Worm (Caenorhabditis elegans): ENCODE data around the gene nhr-9.

Gene nhr-9

DNA sequence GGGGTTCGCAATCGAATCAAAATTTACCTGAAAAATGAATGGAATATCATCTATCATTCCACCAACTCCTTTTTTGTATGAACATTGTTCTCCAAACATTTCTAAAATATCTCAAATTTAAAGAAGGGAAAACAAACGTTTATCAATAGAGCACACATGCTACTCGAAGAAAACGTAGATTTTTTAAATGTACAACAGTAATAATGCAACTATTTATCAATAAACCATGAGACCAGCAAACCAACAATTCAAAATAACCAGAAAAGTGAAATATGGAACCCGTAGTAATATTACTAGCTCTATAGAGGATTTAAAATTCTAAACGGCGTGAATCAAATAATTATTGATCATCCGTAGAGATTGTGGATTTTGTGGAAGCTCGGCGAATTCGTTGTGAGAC is 16.5 kb upstream of the nhr-9 start, which contains the start of gene ZK418.6:
Gene ZK418.6, minus strand, starts transcription at position 101 of the 400 bp plus-strand sequence.
- no peak for TF ChIP-seq dao-5 (tag; optimal IDR thresholded peaks at IDR 0.05)
- TF ChIP-seq W03F9.2 (tag; optimal IDR thresholded peaks at IDR 0.05): no peak
- TF ChIP-seq him-1 (tag; optimal IDR thresholded peaks at IDR 0.05): no peak

DNA sequence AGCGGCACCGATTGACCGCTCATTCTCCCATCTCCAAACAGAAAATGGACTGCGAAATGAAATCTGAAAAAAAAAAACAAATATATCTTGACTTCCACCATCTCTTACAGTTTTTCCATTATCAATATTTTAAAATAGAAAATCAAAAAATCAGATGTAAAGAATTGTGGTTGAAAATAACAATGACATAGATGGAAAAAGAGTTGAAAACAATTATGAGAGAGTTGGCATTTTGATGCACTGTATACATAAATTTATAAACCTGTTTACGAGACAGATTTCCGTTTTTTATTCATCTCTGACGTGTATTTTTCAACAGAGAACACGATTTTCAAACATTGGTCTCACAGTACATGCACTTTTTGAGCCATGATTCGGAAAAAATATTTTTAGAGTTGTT is 14.6 kb upstream of the nhr-9 start, which contains the start of gene ZK418.7:
Gene ZK418.7, minus strand, starts transcription at position 101 of the 400 bp plus-strand sequence.
- TF ChIP-seq dao-5 (tag; optimal IDR thresholded peaks at IDR 0.05): no peak
- TF ChIP-seq him-1 (tag; optimal IDR thresholded peaks at IDR 0.05): no peak
- TF ChIP-seq W03F9.2 (tag; optimal IDR thresholded peaks at IDR 0.05): no peak

DNA sequence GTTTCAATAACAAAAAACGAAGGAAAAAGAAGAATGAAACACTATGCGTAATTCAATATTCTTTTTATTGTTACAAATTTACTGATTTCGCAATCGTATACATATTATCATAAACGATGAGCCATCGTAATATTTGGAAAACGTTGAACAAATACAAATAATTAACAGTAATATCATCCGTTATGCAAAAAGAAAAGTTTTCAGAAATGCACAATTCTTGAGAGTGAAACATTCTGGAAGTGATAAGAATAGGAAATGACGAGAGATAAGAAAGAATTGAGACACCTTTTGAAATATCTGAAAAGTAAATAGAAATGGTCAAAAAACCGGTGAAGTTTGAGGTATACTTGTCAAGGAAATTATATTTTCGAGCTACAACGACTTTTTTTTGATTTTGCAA is 13.8 kb upstream of the nhr-9 start:
- no peak for TF ChIP-seq W03F9.2 (tag; optimal IDR thresholded peaks at IDR 0.05)
- no peak for TF ChIP-seq dao-5 (tag; optimal IDR thresholded peaks at IDR 0.05)
- no peak for TF ChIP-seq him-1 (tag; optimal IDR thresholded peaks at IDR 0.05)

DNA sequence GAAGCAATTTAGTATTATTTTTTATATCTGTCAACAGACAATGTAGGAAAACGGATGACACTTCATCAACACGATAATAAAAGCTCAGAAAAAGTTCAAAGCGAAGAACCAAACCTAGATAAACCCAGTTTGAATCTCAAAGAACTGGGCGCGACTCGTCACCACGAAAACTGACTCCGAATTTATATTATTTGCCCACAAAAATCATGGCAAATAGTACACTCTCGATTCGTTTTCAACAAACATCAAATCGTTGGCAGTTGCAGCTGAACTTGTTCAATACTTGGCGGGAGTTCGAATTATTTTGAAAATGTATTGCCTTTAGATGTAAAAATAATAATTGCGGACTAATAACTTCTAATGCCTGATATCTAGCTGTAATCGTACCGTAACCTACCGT is 12.2 kb upstream of the nhr-9 start:
- TF ChIP-seq W03F9.2 (tag; optimal IDR thresholded peaks at IDR 0.05): no peak

DNA sequence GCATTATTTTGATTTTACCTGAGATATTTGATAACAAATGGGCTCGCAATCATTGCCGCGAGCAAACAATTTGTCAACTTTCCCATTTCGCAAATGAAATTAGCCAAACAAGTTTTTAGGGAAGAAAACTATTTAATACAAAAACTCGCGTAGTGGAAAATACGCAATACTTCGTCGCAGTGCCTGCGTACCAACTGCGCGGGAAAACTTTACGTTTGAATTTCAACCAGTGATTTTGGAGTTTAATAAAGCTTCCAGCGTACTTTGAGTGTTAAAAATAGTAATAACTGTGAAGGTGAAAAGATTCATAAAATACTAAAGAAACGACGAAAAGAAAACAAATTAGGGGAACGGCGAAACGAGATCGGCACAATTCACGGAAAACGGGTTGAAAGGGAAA is 10.4 kb upstream of the nhr-9 start, which contains the start of gene tofu-7:
Gene tofu-7, minus strand, starts transcription at position 111 of the 400 bp plus-strand sequence.
- TF ChIP-seq him-1 (tag; optimal IDR thresholded peaks at IDR 0.05): no peak
- no peak for TF ChIP-seq dao-5 (tag; optimal IDR thresholded peaks at IDR 0.05)
- TF ChIP-seq W03F9.2 (tag; optimal IDR thresholded peaks at IDR 0.05): no peak

DNA sequence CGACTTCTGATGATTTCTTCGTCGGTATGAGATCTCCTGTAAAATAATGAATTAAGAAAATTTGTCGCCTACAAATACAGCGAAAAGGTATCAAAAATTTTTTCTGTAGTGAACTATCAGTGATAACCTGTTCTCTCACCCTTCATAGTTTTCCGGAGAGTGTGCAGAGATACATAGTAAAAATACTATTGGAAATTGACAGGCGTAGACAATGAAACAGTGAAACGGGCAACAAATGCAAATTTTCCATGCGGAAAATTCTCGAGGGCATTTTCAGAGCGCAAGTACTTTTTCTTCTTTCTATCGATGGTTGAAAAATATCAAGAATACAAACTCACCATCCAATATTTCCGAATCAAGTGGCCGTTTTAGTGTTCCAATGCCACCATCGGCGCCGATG is 8.1 kb upstream of the nhr-9 start:
- TF ChIP-seq him-1 (tag; optimal IDR thresholded peaks at IDR 0.05) (no peak), dao-5 (tag; optimal IDR thresholded peaks at IDR 0.05) (no peak), W03F9.2 (tag; optimal IDR thresholded peaks at IDR 0.05) (no peak)

DNA sequence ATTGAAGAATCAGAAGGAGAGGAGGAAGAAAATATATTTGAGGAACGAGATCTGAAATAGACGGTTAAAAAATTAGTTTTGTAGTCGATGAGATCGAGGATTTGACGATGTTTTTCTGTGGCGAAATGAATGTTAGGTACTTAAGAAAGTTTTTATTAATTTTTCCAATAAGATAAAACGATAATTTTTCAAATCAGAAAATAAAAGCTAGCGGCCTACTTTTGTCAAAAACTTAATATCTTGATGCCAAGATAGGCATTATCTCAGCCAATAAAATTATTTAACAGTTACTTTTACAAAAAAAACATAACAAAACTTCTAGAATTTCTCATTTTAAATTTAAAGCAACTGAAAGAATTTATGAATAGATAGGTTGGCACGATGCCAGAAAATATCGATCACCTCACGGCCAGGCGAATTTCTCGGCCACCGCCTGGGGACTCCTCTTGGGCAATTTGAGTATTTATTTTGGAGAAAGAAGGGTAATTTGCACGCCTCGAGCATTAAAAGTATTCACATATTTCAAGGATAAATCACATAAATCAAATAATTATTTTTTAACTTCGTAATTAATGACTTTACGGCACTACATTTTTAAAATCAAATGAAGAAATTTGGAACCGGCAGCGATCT is 7.5 kb upstream of the nhr-9 start, which contains the start of gene fubl-2:
Gene fubl-2, minus strand, starts transcription at position 51 of the 633 bp plus-strand sequence.
- TF ChIP-seq W03F9.2 (tag; optimal IDR thresholded peaks at IDR 0.05) (peak; percentile 81), him-1 (tag; optimal IDR thresholded peaks at IDR 0.05) (no peak), dao-5 (tag; optimal IDR thresholded peaks at IDR 0.05) (no peak)

DNA sequence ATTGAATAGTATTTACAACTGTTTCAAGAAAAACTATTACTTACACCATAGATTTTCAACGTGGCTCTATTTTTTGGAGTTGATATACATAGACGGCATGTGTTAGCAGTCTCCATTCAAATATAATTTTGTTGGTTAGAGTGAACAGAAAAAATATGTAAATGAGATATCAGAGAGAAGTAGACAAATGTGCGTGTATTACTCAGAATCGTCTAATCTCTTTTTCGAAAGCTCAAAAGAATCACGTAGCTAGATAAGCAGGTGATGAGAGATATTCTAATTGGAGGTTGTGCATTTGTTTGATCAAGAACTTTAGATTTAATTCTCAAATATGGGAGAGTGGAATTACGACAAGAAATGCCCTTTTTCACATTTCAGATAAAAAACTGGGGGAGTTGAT is 4.7 kb upstream of the nhr-9 start, which contains the start of gene ZK418.10:
Gene ZK418.10, minus strand, starts transcription at position 148 of the 400 bp plus-strand sequence.
- TF ChIP-seq dao-5 (tag; optimal IDR thresholded peaks at IDR 0.05) (no peak), him-1 (tag; optimal IDR thresholded peaks at IDR 0.05) (no peak), W03F9.2 (tag; optimal IDR thresholded peaks at IDR 0.05) (no peak)

DNA sequence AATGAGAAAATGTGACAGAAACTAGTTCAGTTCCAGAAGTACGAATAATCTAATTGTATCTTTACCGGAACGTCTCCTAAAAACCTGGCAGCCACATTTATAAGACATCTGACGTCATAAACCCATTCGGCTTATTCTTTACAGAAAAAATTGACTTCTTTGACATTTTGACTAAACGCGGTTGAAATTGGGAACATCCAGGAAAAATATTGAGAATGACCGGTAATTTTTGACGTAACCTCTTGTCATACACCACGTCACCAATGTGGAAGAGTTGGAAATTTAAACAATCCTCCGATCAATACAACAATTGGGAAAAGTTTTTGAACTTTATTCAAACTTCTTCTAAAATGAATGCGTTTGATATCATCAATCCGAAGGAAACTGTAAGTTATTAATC is 4.2 kb upstream of the nhr-9 start, which contains the start of gene ZK418.2:
Gene ZK418.2, plus strand, starts transcription at position 301 of the 400 bp plus-strand sequence.
- TF ChIP-seq him-1 (tag; optimal IDR thresholded peaks at IDR 0.05): no peak
- TF ChIP-seq dao-5 (tag; optimal IDR thresholded peaks at IDR 0.05): no peak
- no peak for TF ChIP-seq W03F9.2 (tag; optimal IDR thresholded peaks at IDR 0.05)

DNA sequence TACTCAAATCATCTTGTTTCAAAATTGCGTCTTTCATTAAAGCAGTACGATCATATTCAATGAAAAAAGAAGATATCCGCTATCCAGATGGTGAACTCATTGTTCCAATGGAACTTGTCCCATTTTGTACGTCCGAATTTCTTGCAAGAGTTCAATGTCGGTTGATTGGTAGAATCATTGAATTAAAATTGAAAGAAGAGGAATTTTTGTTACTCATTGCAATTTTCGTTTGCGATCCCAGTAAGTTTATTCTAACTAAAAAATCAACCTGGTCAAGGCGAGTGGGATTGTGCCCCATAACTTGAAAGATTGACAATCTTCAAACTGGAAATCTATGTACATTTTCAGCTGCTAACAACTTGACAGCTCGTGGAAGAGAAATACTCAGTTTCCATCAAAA is 1.2 kb downstream of the nhr-9 start:
- no peak for TF ChIP-seq dao-5 (tag; optimal IDR thresholded peaks at IDR 0.05)

DNA sequence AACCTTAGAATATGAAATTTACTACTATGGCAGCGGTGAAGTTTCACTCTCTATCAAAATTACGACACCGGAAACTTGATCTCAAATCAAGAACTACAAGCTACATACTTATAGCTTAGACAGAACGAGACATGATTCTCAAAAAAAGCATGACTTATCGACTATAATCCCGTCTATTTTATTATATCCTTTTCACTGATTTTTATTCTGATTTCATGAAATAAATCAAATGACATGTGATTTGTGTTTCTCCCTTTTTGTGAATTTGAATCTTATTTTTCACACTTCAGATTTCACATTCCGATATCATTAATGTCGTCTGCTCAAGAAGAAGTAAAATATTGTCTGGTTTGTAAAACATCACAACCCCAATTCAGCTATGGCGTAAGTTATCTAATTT is 4.7 kb downstream of the nhr-9 start, which contains the start of gene ZK418.11:
Gene ZK418.11, plus strand, starts transcription at position 289 of the 400 bp plus-strand sequence.
- no peak for TF ChIP-seq him-1 (tag; optimal IDR thresholded peaks at IDR 0.05)
- TF ChIP-seq W03F9.2 (tag; optimal IDR thresholded peaks at IDR 0.05): no peak
- TF ChIP-seq dao-5 (tag; optimal IDR thresholded peaks at IDR 0.05): no peak

DNA sequence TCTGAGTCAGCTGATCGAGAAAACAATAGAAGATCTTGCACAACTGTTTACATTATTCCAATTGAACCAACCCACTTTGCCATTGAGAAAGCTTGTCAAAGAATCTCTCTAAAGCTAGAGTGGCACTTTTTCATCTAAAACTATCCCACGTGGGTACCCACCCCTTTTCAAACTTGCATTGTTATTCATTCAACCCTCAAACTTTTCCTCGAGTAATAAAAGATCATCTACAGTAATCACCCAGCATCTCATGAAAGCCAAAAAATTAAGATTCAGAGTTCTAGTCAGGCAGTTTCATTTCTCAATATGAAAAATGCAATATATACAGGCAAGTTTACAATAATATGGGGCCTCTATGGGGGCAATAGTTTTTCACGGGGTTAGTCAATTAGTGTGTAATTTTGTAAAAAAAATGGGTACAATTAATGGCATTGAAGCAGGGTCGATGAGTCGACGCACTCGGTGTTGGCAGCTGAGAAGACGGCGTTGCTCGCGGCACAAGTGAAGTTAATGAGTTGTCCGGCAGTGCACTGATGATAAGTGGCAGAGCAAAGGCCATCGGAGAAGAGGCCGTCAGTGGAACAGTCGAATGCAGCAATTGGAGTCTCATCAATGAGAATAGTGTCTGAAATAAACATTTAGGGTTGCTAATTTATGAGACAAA is 6.7 kb downstream of the nhr-9 start:
- peak; percentile 21 for TF ChIP-seq W03F9.2 (tag; optimal IDR thresholded peaks at IDR 0.05)
- no peak for TF ChIP-seq dao-5 (tag; optimal IDR thresholded peaks at IDR 0.05)

DNA sequence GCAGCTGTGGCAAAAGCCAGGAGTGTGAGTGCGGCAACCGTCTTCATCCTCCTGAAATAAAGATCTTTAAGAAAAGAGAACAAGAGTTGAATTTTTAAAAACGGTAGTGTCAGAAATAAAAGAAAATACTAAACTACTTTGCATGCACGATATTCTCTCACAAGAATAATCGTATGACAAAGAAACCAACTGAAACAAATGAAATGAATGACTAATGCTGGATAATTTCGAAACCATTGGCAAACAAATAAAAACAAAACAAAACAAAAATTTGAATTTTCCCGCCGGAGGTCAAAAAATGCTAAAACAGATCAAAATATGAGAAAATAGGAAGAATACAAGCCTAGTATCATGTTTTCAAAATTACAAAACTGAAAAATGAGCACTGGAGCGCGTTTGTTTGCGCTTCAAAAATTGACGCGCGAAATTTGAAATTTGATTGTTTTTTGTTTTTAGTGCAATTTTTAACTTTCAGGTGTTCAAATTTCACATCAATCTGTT is 8.7 kb downstream of the nhr-9 start, which contains the start of gene cpg-2:
Gene cpg-2, minus strand, starts transcription at position 51 of the 501 bp plus-strand sequence.
- no peak for TF ChIP-seq W03F9.2 (tag; optimal IDR thresholded peaks at IDR 0.05)

DNA sequence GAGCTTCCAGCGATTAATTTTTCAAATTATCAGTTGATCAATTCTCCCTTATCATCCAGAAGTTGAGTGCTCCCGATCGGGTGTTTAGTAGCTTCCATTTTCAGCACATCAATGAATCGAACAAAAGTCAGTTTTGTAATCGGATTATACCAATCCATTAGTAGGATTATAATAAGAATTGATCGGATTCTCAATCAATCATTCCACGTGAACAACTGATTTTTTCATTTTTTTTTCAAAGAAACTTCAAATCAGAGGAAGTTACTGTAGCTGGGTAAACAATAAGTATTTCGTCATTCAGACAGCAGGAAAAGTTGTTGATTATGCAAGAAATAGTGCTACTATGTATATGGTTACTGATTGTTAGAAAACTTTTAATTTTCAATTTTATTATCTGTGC is 11.6 kb downstream of the nhr-9 start:
- TF ChIP-seq him-1 (tag; optimal IDR thresholded peaks at IDR 0.05) (no peak), dao-5 (tag; optimal IDR thresholded peaks at IDR 0.05) (no peak), W03F9.2 (tag; optimal IDR thresholded peaks at IDR 0.05) (no peak)
